Fruit fly (Drosophila melanogaster) whole organism, embryonic: ENCODE results near the gene eIF3l.
A peak's percentile ranks its signal among the peaks of the same experiment; 100 is the strongest.

Source experiments
- BEAF-32 ChIP-seq: fragments of 200-800 bp; sonication (Bioruptor generic); optimal IDR thresholded peaks from 3 replicates; lab custom pipeline; 2017; ENCODE audit warnings: missing biosample characterization, missing genetic modification characterization, mild to moderate bottlenecking, moderate library complexity, missing genetic modification reagents
- CG10267 ChIP-seq: fragments of 200-800 bp; sonication (Bioruptor generic); optimal IDR thresholded peaks from 2 replicates; lab custom pipeline; 2018; ENCODE audit warnings: missing biosample characterization, mild to moderate bottlenecking, missing genetic modification characterization, moderate library complexity
- CG10979 ChIP-seq: fragments of 200-800 bp; sonication (Bioruptor generic); optimal IDR thresholded peaks from 2 replicates; lab custom pipeline; 2018; ENCODE audit warnings: missing biosample characterization, mild to moderate bottlenecking, missing genetic modification characterization, moderate library complexity
- CG11695 ChIP-seq: fragments of 200-800 bp; sonication (Bioruptor generic); IDR thresholded peaks from 3 replicates; pipeline ENCODE4 v1.3.6; 2022; ENCODE audit warnings: missing biosample characterization, missing genetic modification characterization
- CG1233 ChIP-seq: fragments of 200-800 bp; sonication (Bioruptor generic); optimal IDR thresholded peaks from 4 replicates; lab custom pipeline; 2018; ENCODE audit warnings: missing biosample characterization, mild to moderate bottlenecking, missing genetic modification characterization
- CG13894 ChIP-seq: fragments of 200-800 bp; sonication (Bioruptor generic); optimal IDR thresholded peaks from 3 replicates; lab custom pipeline; 2018; ENCODE audit warnings: missing biosample characterization, mild to moderate bottlenecking, missing genetic modification characterization, moderate library complexity
- CG14014 ChIP-seq: fragments of 200-800 bp; sonication (Bioruptor generic); IDR thresholded peaks from 2 replicates; pipeline ENCODE4 v1.3.6; 2022; ENCODE audit warnings: missing biosample characterization, missing genetic modification characterization
- CG15479 ChIP-seq: fragments of 200-800 bp; sonication (Bioruptor generic); optimal IDR thresholded peaks from 3 replicates; lab custom pipeline; 2019; ENCODE audit warnings: missing biosample characterization, mild to moderate bottlenecking, missing genetic modification characterization, moderate library complexity
- CG17568 ChIP-seq: fragments of 200-800 bp; sonication (Bioruptor generic); optimal IDR thresholded peaks from 2 replicates; lab custom pipeline; 2018; ENCODE audit warnings: missing biosample characterization, mild to moderate bottlenecking, missing genetic modification characterization, moderate library complexity
- CG17802 ChIP-seq: fragments of 200-800 bp; sonication (Bioruptor generic); optimal IDR thresholded peaks from 2 replicates; lab custom pipeline; 2018; ENCODE audit warnings: missing biosample characterization, mild to moderate bottlenecking, missing genetic modification characterization, moderate library complexity
- CG17829 ChIP-seq: fragments of 200-800 bp; optimal IDR thresholded peaks from 2 replicates; lab custom pipeline; 2019; ENCODE audit warnings: missing biosample characterization, mild to moderate bottlenecking, missing genetic modification characterization, moderate library complexity
- CG18262 ChIP-seq: fragments of 200-800 bp; optimal IDR thresholded peaks from 3 replicates; lab custom pipeline; 2019; ENCODE audit warnings: missing biosample characterization, mild to moderate bottlenecking, missing genetic modification characterization, moderate library complexity
- CG18764 ChIP-seq: fragments of 200-800 bp; sonication (Bioruptor generic); optimal IDR thresholded peaks from 3 replicates; lab custom pipeline; 2016; ENCODE audit warnings: missing biosample characterization, missing genetic modification characterization
- CG34376 ChIP-seq: fragments of 200-800 bp; sonication (Bioruptor generic); optimal IDR thresholded peaks from 2 replicates; lab custom pipeline; 2018; ENCODE audit warnings: missing biosample characterization, mild to moderate bottlenecking, missing genetic modification characterization
- CG42726 ChIP-seq: fragments of 200-800 bp; sonication (Bioruptor generic); IDR thresholded peaks from 2 replicates; pipeline ENCODE4 v1.3.6; 2022; ENCODE audit warnings: missing biosample characterization, missing genetic modification characterization; ENCODE audit not compliant: partially characterized antibody
- CG6272 ChIP-seq: fragments of 200-800 bp; sonication (Bioruptor generic); IDR thresholded peaks from 2 replicates; pipeline ENCODE4 v1.3.6; 2022; ENCODE audit warnings: missing biosample characterization, missing genetic modification characterization
- CG6689 ChIP-seq: fragments of 200-800 bp; sonication (Bioruptor generic); IDR thresholded peaks from 2 replicates; pipeline ENCODE4 v1.3.6; 2022; ENCODE audit warnings: missing biosample characterization, missing genetic modification characterization
- Camta ChIP-seq: fragments of 200-800 bp; sonication (Bioruptor generic); optimal IDR thresholded peaks from 2 replicates; lab custom pipeline; 2016; ENCODE audit warnings: missing biosample characterization, missing genetic modification characterization
- CoRest ChIP-seq: fragments of 200-800 bp; sonication (Bioruptor generic); optimal IDR thresholded peaks from 3 replicates; lab custom pipeline; 2018; ENCODE audit warnings: missing biosample characterization, mild to moderate bottlenecking, missing genetic modification characterization, moderate library complexity
- D19A ChIP-seq: fragments of 200-800 bp; optimal IDR thresholded peaks from 3 replicates; lab custom pipeline; 2019; ENCODE audit warnings: missing biosample characterization, mild to moderate bottlenecking, missing genetic modification characterization, moderate library complexity
- Dbx ChIP-seq: fragments of 200-800 bp; sonication (Bioruptor generic); IDR thresholded peaks from 3 replicates; pipeline ENCODE4 v1.3.6; 2022; ENCODE audit warnings: missing biosample characterization, missing genetic modification characterization
- GATAe ChIP-seq: fragments of 200-800 bp; sonication (Bioruptor generic); conservative IDR thresholded peaks from 2 replicates; pipeline ENCODE4 v1.3.6; 2022; ENCODE audit warnings: missing biosample characterization, missing genetic modification characterization
- Hand ChIP-seq: fragments of 200-800 bp; sonication (Bioruptor generic); optimal IDR thresholded peaks from 2 replicates; lab custom pipeline; 2017; ENCODE audit warnings: mild to moderate bottlenecking, missing biosample characterization, missing genetic modification reagents, missing genetic modification characterization
- Hmr ChIP-seq: fragments of 200-800 bp; sonication (Bioruptor generic); optimal IDR thresholded peaks from 3 replicates; lab custom pipeline; 2017; ENCODE audit warnings: mild to moderate bottlenecking, missing biosample characterization, missing genetic modification reagents, missing genetic modification characterization
- Lhr ChIP-seq: fragments of 200-800 bp; sonication (Bioruptor generic); optimal IDR thresholded peaks from 3 replicates; lab custom pipeline; 2017; ENCODE audit warnings: mild to moderate bottlenecking, missing biosample characterization, missing genetic modification reagents, missing genetic modification characterization
- Max ChIP-seq: fragments of 200-800 bp; sonication (Bioruptor generic); optimal IDR thresholded peaks from 2 replicates; lab custom pipeline; 2016; ENCODE audit warnings: missing biosample characterization, mild to moderate bottlenecking, missing genetic modification characterization
- Oaz ChIP-seq: fragments of 200-800 bp; sonication (Bioruptor generic); IDR thresholded peaks from 2 replicates; pipeline ENCODE4 v1.3.6; 2022; ENCODE audit warnings: missing biosample characterization, missing genetic modification characterization
- Pdp1 ChIP-seq, 2 experiments: fragments of 200-800 bp; sonication (Bioruptor generic); optimal IDR thresholded peaks; 3 replicates each; lab custom pipeline; 2016; ENCODE audit warnings: missing biosample characterization in 2 of 2, missing genetic modification characterization in 2 of 2, mild to moderate bottlenecking in 1 of 2, moderate library complexity in 1 of 2
- Scr ChIP-seq: fragments of 200-800 bp; sonication (Bioruptor generic); IDR thresholded peaks from 2 replicates; pipeline ENCODE4 v1.3.6; 2022; ENCODE audit warnings: missing biosample characterization, missing genetic modification characterization; ENCODE audit not compliant: partially characterized antibody
- Xbp1 ChIP-seq: fragments of 200-800 bp; sonication (Bioruptor generic); optimal IDR thresholded peaks from 3 replicates; lab custom pipeline; 2016; ENCODE audit warnings: missing biosample characterization, mild to moderate bottlenecking, missing genetic modification characterization
- btn ChIP-seq: fragments of 200-800 bp; sonication (Bioruptor generic); optimal IDR thresholded peaks from 2 replicates; lab custom pipeline; 2016; ENCODE audit warnings: missing biosample characterization, missing genetic modification characterization
- caup ChIP-seq: fragments of 200-800 bp; sonication (Bioruptor generic); optimal IDR thresholded peaks from 3 replicates; lab custom pipeline; 2017; ENCODE audit warnings: missing biosample characterization, mild to moderate bottlenecking, missing genetic modification characterization, moderate library complexity; ENCODE audit not compliant: severe bottlenecking
- ci ChIP-seq: fragments of 200-800 bp; sonication (Bioruptor generic); IDR thresholded peaks from 3 replicates; pipeline ENCODE4 v1.3.6; 2022; ENCODE audit warnings: missing biosample characterization, missing genetic modification characterization
- crp ChIP-seq, 2 experiments: fragments of 200-800 bp; sonication (Bioruptor generic); optimal IDR thresholded peaks; 2 replicates in 1 of 2; 3 replicates in 1 of 2; lab custom pipeline; 2017; ENCODE audit warnings: missing biosample characterization in 2 of 2, missing genetic modification characterization in 2 of 2, mild to moderate bottlenecking in 1 of 2, moderate library complexity in 1 of 2
- dm ChIP-seq: fragments of 200-800 bp; sonication (Bioruptor generic); optimal IDR thresholded peaks from 3 replicates; lab custom pipeline; 2016; ENCODE audit warnings: missing biosample characterization, missing genetic modification characterization
- dmrt99B ChIP-seq: fragments of 200-800 bp; sonication (Bioruptor generic); optimal IDR thresholded peaks from 2 replicates; lab custom pipeline; 2018; ENCODE audit warnings: missing biosample characterization, mild to moderate bottlenecking, missing genetic modification characterization, moderate library complexity
- ewg ChIP-seq: fragments of 200-800 bp; sonication (Bioruptor generic); optimal IDR thresholded peaks from 3 replicates; lab custom pipeline; 2017; ENCODE audit warnings: mild to moderate bottlenecking, missing biosample characterization, missing genetic modification reagents, missing genetic modification characterization
- eyg ChIP-seq: fragments of 200-800 bp; sonication (Bioruptor generic); optimal IDR thresholded peaks from 3 replicates; lab custom pipeline; 2016; ENCODE audit warnings: missing biosample characterization, missing genetic modification characterization
- fd3F ChIP-seq: fragments of 200-800 bp; sonication (Bioruptor generic); optimal IDR thresholded peaks from 2 replicates; lab custom pipeline; 2018; ENCODE audit warnings: missing biosample characterization, mild to moderate bottlenecking, missing genetic modification characterization, moderate library complexity
- gfzf ChIP-seq: fragments of 200-800 bp; sonication (Bioruptor generic); optimal IDR thresholded peaks from 2 replicates; lab custom pipeline; 2016; ENCODE audit warnings: missing biosample characterization, mild to moderate bottlenecking, missing genetic modification characterization, moderate library complexity
- grau ChIP-seq: fragments of 200-800 bp; optimal IDR thresholded peaks from 3 replicates; lab custom pipeline; 2019; ENCODE audit warnings: missing biosample characterization, mild to moderate bottlenecking, missing genetic modification characterization, moderate library complexity
- oc ChIP-seq: fragments of 200-800 bp; sonication (Bioruptor generic); optimal IDR thresholded peaks from 2 replicates; lab custom pipeline; 2018; ENCODE audit warnings: missing biosample characterization, mild to moderate bottlenecking, missing genetic modification characterization, moderate library complexity
- pan ChIP-seq, 4 experiments: fragments of >200 bp in 3 of 4; fragments of 200-800 bp in 1 of 4; sonication (Bioruptor generic) in 1 of 4; optimal IDR thresholded peaks in 3 of 4; IDR thresholded peaks in 1 of 4; 2 replicates each; pipeline versions ENCODE4 v1.3.6 to Lab custom; 2017 to 2022; ENCODE audit warnings: missing biosample characterization in 2 of 4, missing genetic modification characterization in 2 of 4, mixed read lengths in 1 of 4
- row ChIP-seq: fragments of 200-800 bp; sonication (Bioruptor generic); IDR thresholded peaks from 3 replicates; pipeline ENCODE4 v1.3.6; 2022; ENCODE audit warnings: missing biosample characterization, missing genetic modification characterization
- slbo ChIP-seq: fragments of 200-800 bp; sonication (Bioruptor generic); IDR thresholded peaks from 2 replicates; pipeline ENCODE4 v1.3.6; 2022; ENCODE audit warnings: missing biosample characterization, missing genetic modification characterization
- tio ChIP-seq: fragments of 200-800 bp; sonication (Bioruptor generic); optimal IDR thresholded peaks from 2 replicates; lab custom pipeline; 2017; ENCODE audit warnings: missing biosample characterization, missing genetic modification characterization, inconsistent platforms
- unpg ChIP-seq: fragments of 200-800 bp; sonication (Bioruptor generic); optimal IDR thresholded peaks from 3 replicates; lab custom pipeline; 2018; ENCODE audit warnings: missing biosample characterization, mild to moderate bottlenecking, missing genetic modification characterization, moderate library complexity

The eIF3l gene

dm6 chr3L:12115966-12116735 is 29.7 kb downstream of the eIF3l start, which contains the start of gene vers (continued):
- TF ChIP-seq btn, result no peak
- TF ChIP-seq caup (GFP tag; lab: Kevin White, UChicago), result no peak
- peak; percentile 58 for TF ChIP-seq slbo (GFP tag; lab: Robert Waterston, UW)
- no peak for TF ChIP-seq Lhr (GFP tag; lab: Kevin White, UChicago)
- no peak for TF ChIP-seq tio (GFP tag; lab: Kevin White, UChicago)
- TF ChIP-seq Oaz (GFP tag; lab: Robert Waterston, UW), result no peak
- 0 out of 3 replicates have a peak, but pooled peaks have one; percentile 23 for TF ChIP-seq CG11695
- TF ChIP-seq CG18764 (GFP tag; lab: Kevin White, UChicago), result no peak
- no peak for TF ChIP-seq Hand (GFP tag; lab: Kevin White, UChicago)
- TF ChIP-seq CG17802 (tag; lab: Kevin White, UChicago), result no peak
- no peak for TF ChIP-seq eyg (GFP tag; lab: Kevin White, UChicago)
- no peak for TF ChIP-seq ewg (GFP tag; lab: Kevin White, UChicago)
- TF ChIP-seq Max (GFP tag; lab: Kevin White, UChicago), result peak; percentile 56
- TF ChIP-seq CG14014, result peak; percentile 64; the same call in 1 of the 2 replicates
- TF ChIP-seq CG6272 (GFP tag; lab: Robert Waterston, UW), result no peak
- TF ChIP-seq oc, result no peak
- TF ChIP-seq CoRest (tag; lab: Kevin White, UChicago), result peak; percentile 14
- peak; percentile 76 for TF ChIP-seq CG42726 (GFP tag; lab: Robert Waterston, UW)
- TF ChIP-seq Camta (GFP tag; lab: Kevin White, UChicago), result no peak
- TF ChIP-seq CG15479 (GFP tag; lab: Kevin White, UChicago), result no peak
- TF ChIP-seq GATAe (GFP tag; lab: Robert Waterston, UW), result no peak
- TF ChIP-seq Xbp1 (GFP tag; lab: Kevin White, UChicago), result peak; percentile 4
- TF ChIP-seq row (GFP tag; lab: Robert Waterston, UW), result 0 out of 3 replicates have a peak, but pooled peaks have one; percentile 35
- TF ChIP-seq gfzf (GFP tag; lab: Kevin White, UChicago), result peak; percentile 12
- TF ChIP-seq CG6689, result no peak
- TF ChIP-seq CG13894 (tag; lab: Kevin White, UChicago), result no peak
- TF ChIP-seq D19A (tag; lab: Kevin White, UChicago), result no peak
- TF ChIP-seq CG34376, result peak; percentile 38
- TF ChIP-seq CG17829 (tag; lab: Kevin White, UChicago), result peak; percentile 42
- TF ChIP-seq CG18262 (tag; lab: Kevin White, UChicago), result no peak
- no peak for TF ChIP-seq CG1233 (GFP tag; lab: Kevin White, UChicago)
- TF ChIP-seq dmrt99B, result no peak
- no peak for TF ChIP-seq CG17568
- TF ChIP-seq crp (GFP tag; optimal IDR thresholded peaks at IDR 0.05; lab: Kevin White, UChicago), result no peak
- peak; percentile 13 for TF ChIP-seq dm (GFP tag; lab: Kevin White, UChicago)
- peak; percentile 10 for TF ChIP-seq grau (tag; lab: Kevin White, UChicago)
- no peak for TF ChIP-seq Dbx
- no peak for TF ChIP-seq Hmr (GFP tag; lab: Kevin White, UChicago)
- peak; percentile 91 for TF ChIP-seq Scr (GFP tag; lab: Robert Waterston, UW)
- no peak for TF ChIP-seq pan (optimal IDR thresholded peaks at IDR 0.05; lab: Kevin White, UChicago)
- TF ChIP-seq pan (GFP tag; optimal IDR thresholded peaks at IDR 0.05 in 1 of 2, IDR thresholded peaks at IDR 0.05 in 1 of 2), result no peak
- no peak for TF ChIP-seq unpg (GFP tag; lab: Kevin White, UChicago)
- TF ChIP-seq BEAF-32 (GFP tag; lab: Kevin White, UChicago), result peak; percentile 93
- no peak for TF ChIP-seq fd3F (GFP tag; lab: Kevin White, UChicago)
- TF ChIP-seq Pdp1 (GFP tag; optimal IDR thresholded peaks at IDR 0.05; lab: Kevin White, UChicago), result peak in 1 of 2 experiments; percentile 47
- TF ChIP-seq CG10979 (tag; lab: Kevin White, UChicago), result no peak
- TF ChIP-seq ci, result peak; percentile 32; the same call in 2 of the 3 replicates
- TF ChIP-seq CG10267 (tag; lab: Kevin White, UChicago), result peak; percentile 98
